Worm (Caenorhabditis elegans) whole organism, L4 larva: ENCODE results near the gene C50B8.6.
A peak's percentile ranks its signal among the peaks of the same experiment; 100 is the strongest.

Source experiments
- D1046.2 ChIP-seq: fragments of 200-800 bp; sonication (Bioruptor generic); IDR thresholded peaks from 2 replicates; pipeline ENCODE4 v1.3.6; 2022; ENCODE audit warnings: missing genetic modification characterization, missing compliant biosample characterization
- T20F7.1 ChIP-seq: fragments of 200-800 bp; sonication (Bioruptor generic); optimal IDR thresholded peaks from 2 replicates; lab custom pipeline; 2018; ENCODE audit warnings: mild to moderate bottlenecking, missing genetic modification characterization, missing compliant biosample characterization
- T26A8.4 ChIP-seq: fragments of 200-800 bp; sonication (Bioruptor generic); IDR thresholded peaks from 2 replicates; pipeline ENCODE4 v1.3.6; 2022; ENCODE audit warnings: missing genetic modification characterization, missing compliant biosample characterization
- ZK546.5 ChIP-seq, 2 experiments: sonication (generic microtip); optimal IDR thresholded peaks; 2 replicates each; lab custom pipeline; 2017; ENCODE audit warnings: missing biosample characterization in 2 of 2, missing genetic modification characterization in 2 of 2
- arid-1 ChIP-seq: fragments of 200-800 bp; sonication (Bioruptor generic); conservative IDR thresholded peaks from 2 replicates; pipeline ENCODE4 v1.3.6; 2022; ENCODE audit warnings: missing genetic modification reagents, missing genetic modification characterization, missing compliant biosample characterization
- ceh-62 ChIP-seq: sonication (generic microtip); optimal IDR thresholded peaks from 2 replicates; lab custom pipeline; 2017; ENCODE audit warnings: missing biosample characterization, missing genetic modification characterization
- ceh-82 ChIP-seq: sonication (generic microtip); optimal IDR thresholded peaks from 2 replicates; lab custom pipeline; 2017; ENCODE audit warnings: missing biosample characterization, missing genetic modification characterization
- cey-2 ChIP-seq: sonication (generic microtip); optimal IDR thresholded peaks from 3 replicates; lab custom pipeline; 2017; ENCODE audit warnings: missing genetic modification characterization, mild to moderate bottlenecking, missing compliant biosample characterization, antibody characterized with exemption, borderline replicate concordance; ENCODE audit not compliant: insufficient read depth
- dmd-8 ChIP-seq: fragments of 200-800 bp; sonication (Bioruptor generic); IDR thresholded peaks from 2 replicates; pipeline ENCODE4 v1.3.6; 2022; ENCODE audit warnings: missing genetic modification characterization, missing compliant biosample characterization
- dmd-9 ChIP-seq: fragments of 200-800 bp; sonication (Bioruptor generic); IDR thresholded peaks from 2 replicates; pipeline ENCODE4 v1.3.6; 2022; ENCODE audit warnings: missing genetic modification reagents, missing genetic modification characterization, missing compliant biosample characterization
- fkh-10 ChIP-seq: fragments of 150-350 bp; optimal IDR thresholded peaks from 2 replicates; lab custom pipeline; 2014; ENCODE audit warnings: missing biosample characterization, missing genetic modification reagents, missing genetic modification characterization
- fos-1 ChIP-seq: fragments of 150-350 bp; optimal IDR thresholded peaks from 2 replicates; lab custom pipeline; 2014; ENCODE audit warnings: missing biosample characterization, missing genetic modification characterization
- hif-1 ChIP-seq, 2 experiments: sonication (generic microtip); optimal IDR thresholded peaks; 2 replicates each; lab custom pipeline; 2016 to 2017; ENCODE audit warnings: missing compliant biosample characterization in 2 of 2, missing genetic modification characterization in 2 of 2, missing genetic modification reagents in 2 of 2, missing genotype in 2 of 2, mild to moderate bottlenecking in 1 of 2
- hlh-11 ChIP-seq: fragments of 200-800 bp; sonication (Bioruptor generic); optimal IDR thresholded peaks from 2 replicates; lab custom pipeline; 2018; ENCODE audit warnings: mild to moderate bottlenecking, missing genetic modification characterization, missing compliant biosample characterization
- lin-13 ChIP-seq: fragments of 150-350 bp; optimal IDR thresholded peaks from 2 replicates; lab custom pipeline; 2014; ENCODE audit warnings: missing biosample characterization, missing genetic modification reagents, missing genetic modification characterization
- lin-15B ChIP-seq: fragments of 150-350 bp; sonication (generic microtip); optimal IDR thresholded peaks from 3 replicates; lab custom pipeline; 2014; ENCODE audit warnings: missing biosample characterization, missing genetic modification characterization
- lin-38 ChIP-seq: fragments of 200-800 bp; sonication (Bioruptor generic); IDR thresholded peaks from 2 replicates; pipeline ENCODE4 v1.3.6; 2022; ENCODE audit warnings: missing genetic modification reagents, missing genetic modification characterization, missing compliant biosample characterization
- lir-3 ChIP-seq: sonication (generic microtip); optimal IDR thresholded peaks from 2 replicates; lab custom pipeline; 2016; ENCODE audit warnings: mild to moderate bottlenecking, missing genetic modification characterization, missing compliant biosample characterization
- mdl-1 ChIP-seq, 2 experiments: fragments of 150-350 bp in 1 of 2; sonication (generic microtip) in 1 of 2; optimal IDR thresholded peaks; 2 replicates each; lab custom pipeline; 2014 to 2017; ENCODE audit warnings: missing biosample characterization in 2 of 2, missing genetic modification characterization in 2 of 2
- mdt-29 ChIP-seq: fragments of 200-800 bp; sonication (Bioruptor generic); IDR thresholded peaks from 2 replicates; pipeline ENCODE4 v1.3.6; 2022; ENCODE audit warnings: missing genetic modification reagents, missing genetic modification characterization, missing compliant biosample characterization
- mxl-2 ChIP-seq: fragments of 200-800 bp; sonication (Bioruptor generic); conservative IDR thresholded peaks from 2 replicates; pipeline ENCODE4 v1.3.6; 2022; ENCODE audit warnings: missing genetic modification reagents, missing genetic modification characterization, missing compliant biosample characterization
- mxl-3 ChIP-seq: fragments of 200-800 bp; sonication (Bioruptor generic); optimal IDR thresholded peaks from 2 replicates; lab custom pipeline; 2018; ENCODE audit warnings: mild to moderate bottlenecking, missing genetic modification characterization, missing compliant biosample characterization
- nhr-10 ChIP-seq: fragments of 150-350 bp; optimal IDR thresholded peaks from 2 replicates; lab custom pipeline; 2014; ENCODE audit warnings: missing biosample characterization, missing genetic modification characterization
- nhr-102 ChIP-seq: sonication (generic microtip); optimal IDR thresholded peaks from 2 replicates; lab custom pipeline; 2016; ENCODE audit warnings: mild to moderate bottlenecking, missing genetic modification characterization, moderate library complexity, missing compliant biosample characterization
- nhr-28 ChIP-seq: fragments of 150-350 bp; optimal IDR thresholded peaks from 2 replicates; lab custom pipeline; 2014; ENCODE audit warnings: missing biosample characterization, missing genetic modification characterization
- nhr-41 ChIP-seq: fragments of 200-800 bp; sonication (Bioruptor generic); IDR thresholded peaks from 2 replicates; pipeline ENCODE4 v1.3.6; 2022; ENCODE audit warnings: missing genetic modification reagents, missing genetic modification characterization, missing compliant biosample characterization
- nhr-42 ChIP-seq: fragments of 200-800 bp; sonication (Bioruptor generic); IDR thresholded peaks from 2 replicates; pipeline ENCODE4 v1.3.6; 2022; ENCODE audit warnings: missing genetic modification characterization, missing compliant biosample characterization
- nhr-6 ChIP-seq: fragments of 150-350 bp; optimal IDR thresholded peaks from 2 replicates; lab custom pipeline; 2014; ENCODE audit warnings: missing biosample characterization, missing genetic modification characterization
- nhr-76 ChIP-seq: fragments of 150-350 bp; optimal IDR thresholded peaks from 2 replicates; lab custom pipeline; 2014; ENCODE audit warnings: missing biosample characterization, missing genetic modification characterization
- nhr-77 ChIP-seq: fragments of 150-350 bp; optimal IDR thresholded peaks from 2 replicates; lab custom pipeline; 2014; ENCODE audit warnings: missing biosample characterization, missing genetic modification characterization
- pha-4 ChIP-seq, 2 experiments: fragments of 150-350 bp in 1 of 2; fragments of 200-800 bp in 1 of 2; sonication (Bioruptor generic) in 1 of 2; IDR thresholded peaks in 1 of 2; optimal IDR thresholded peaks in 1 of 2; 2 replicates each; pipeline versions ENCODE4 v1.3.6 to Lab custom; 2014 to 2022; ENCODE audit warnings: missing genetic modification characterization in 2 of 2, missing genetic modification reagents in 2 of 2, missing biosample characterization in 1 of 2, missing compliant biosample characterization in 1 of 2
- php-3 ChIP-seq: fragments of 200-800 bp; sonication (Bioruptor generic); IDR thresholded peaks from 2 replicates; pipeline ENCODE4 v1.3.6; 2022; ENCODE audit warnings: missing genetic modification reagents, missing genetic modification characterization, missing compliant biosample characterization
- pqm-1 ChIP-seq: sonication (generic microtip); optimal IDR thresholded peaks from 2 replicates; lab custom pipeline; 2017; ENCODE audit warnings: missing biosample characterization, missing genetic modification characterization
- set-16 ChIP-seq: fragments of 200-800 bp; sonication (Bioruptor generic); IDR thresholded peaks from 2 replicates; pipeline ENCODE4 v1.3.6; 2022; ENCODE audit warnings: missing genetic modification reagents, missing genetic modification characterization, missing compliant biosample characterization
- snpc-1.2 ChIP-seq: fragments of 200-800 bp; sonication (Bioruptor generic); IDR thresholded peaks from 2 replicates; pipeline ENCODE4 v1.3.6; 2022; ENCODE audit warnings: missing genetic modification reagents, missing genetic modification characterization, missing compliant biosample characterization
- spr-1 ChIP-seq: sonication (generic microtip); optimal IDR thresholded peaks from 2 replicates; lab custom pipeline; 2016; ENCODE audit warnings: mild to moderate bottlenecking, missing genetic modification characterization, missing compliant biosample characterization
- tag-97 ChIP-seq: fragments of 200-800 bp; sonication (Bioruptor generic); IDR thresholded peaks from 2 replicates; pipeline ENCODE4 v1.3.6; 2022; ENCODE audit warnings: missing genetic modification characterization, missing compliant biosample characterization
- tra-1 ChIP-seq: fragments of 200-800 bp; sonication (Bioruptor generic); IDR thresholded peaks from 2 replicates; pipeline ENCODE4 v1.3.6; 2022; ENCODE audit warnings: missing genetic modification reagents, missing genetic modification characterization, missing compliant biosample characterization
- unc-130 ChIP-seq: sonication (generic microtip); optimal IDR thresholded peaks from 2 replicates; lab custom pipeline; 2016; ENCODE audit warnings: missing genetic modification reagents, missing genetic modification characterization, missing compliant biosample characterization
- unc-62 ChIP-seq, 3 experiments: fragments of 150-350 bp in 1 of 3; sonication (generic microtip); optimal IDR thresholded peaks in 2 of 3; peaks in 1 of 3; 1 replicate in 1 of 3; 2 replicates in 2 of 3; lab custom pipeline; 2014 to 2017; ENCODE audit warnings: missing biosample characterization in 3 of 3, missing genetic modification characterization in 3 of 3, missing genetic modification reagents in 3 of 3, missing genotype in 1 of 3
- vab-7 ChIP-seq: fragments of 200-800 bp; sonication (Bioruptor generic); IDR thresholded peaks from 2 replicates; pipeline ENCODE4 v1.3.6; 2022; ENCODE audit warnings: missing genetic modification reagents, missing genetic modification characterization, missing compliant biosample characterization
- zfp-2 ChIP-seq: sonication (generic microtip); optimal IDR thresholded peaks from 2 replicates; lab custom pipeline; 2016; ENCODE audit warnings: mild to moderate bottlenecking, missing genetic modification characterization, missing compliant biosample characterization
- zfp-3 ChIP-seq: fragments of 200-800 bp; sonication (Bioruptor generic); conservative IDR thresholded peaks from 2 replicates; pipeline ENCODE4 v1.3.6; 2022; ENCODE audit warnings: missing genetic modification reagents, missing genetic modification characterization, missing compliant biosample characterization
- ztf-11 ChIP-seq: fragments of 150-350 bp; optimal IDR thresholded peaks from 2 replicates; lab custom pipeline; 2014; ENCODE audit warnings: missing biosample characterization, missing genetic modification characterization
- ztf-7 ChIP-seq: fragments of 150-350 bp; optimal IDR thresholded peaks from 2 replicates; lab custom pipeline; 2014; ENCODE audit warnings: missing biosample characterization, missing genetic modification characterization

Gene C50B8.6

DNA sequence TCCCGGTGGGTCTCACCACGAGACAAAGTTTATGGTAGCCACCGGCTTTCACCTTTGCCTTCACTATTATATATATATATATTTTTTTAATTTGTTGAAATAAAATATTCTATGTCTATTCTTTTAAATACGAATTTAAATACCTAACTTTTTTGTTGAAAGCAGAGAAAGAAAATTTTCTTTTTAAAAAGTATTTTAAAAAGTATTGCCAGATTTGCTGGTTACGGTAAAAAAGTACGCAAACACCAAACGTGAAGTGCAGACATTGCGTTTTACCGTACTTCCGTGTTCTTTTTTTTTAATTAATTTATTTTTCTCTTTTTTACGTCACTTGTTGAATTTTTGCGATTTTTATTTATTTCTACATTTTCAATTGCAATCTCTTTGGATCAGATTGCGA, 18.8 kb upstream of the C50B8.6 start, which contains the start of gene C56A3.8:
Gene C56A3.8, plus strand, starts transcription at position 301 of the 400 bp plus-strand sequence.
- TF ChIP-seq unc-130 (peak; percentile 19), dmd-8 (no peak), dmd-9 (GFP tag; lab: Robert Waterston, UW) (no peak)

DNA sequence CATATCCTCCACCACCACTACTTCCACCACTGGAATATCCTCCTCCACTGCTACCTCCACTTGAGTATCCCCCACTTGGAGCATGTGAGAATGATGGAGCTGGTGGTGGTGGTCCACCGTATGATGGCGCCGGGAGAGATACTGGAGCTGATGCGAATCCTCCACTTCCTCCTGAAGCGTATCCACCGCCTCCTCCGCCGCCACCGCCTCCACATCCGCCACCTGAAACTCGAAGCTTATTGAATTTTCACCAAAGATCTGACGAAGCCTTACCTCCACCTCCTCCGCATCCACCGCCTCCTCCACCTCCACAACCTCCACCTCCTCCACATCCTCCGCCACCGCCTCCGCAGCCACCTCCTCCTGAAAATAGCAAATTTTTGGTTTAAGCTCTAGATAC, 16.0 kb upstream of the C50B8.6 start:
- no peak for TF ChIP-seq T20F7.1 (GFP tag; lab: Kevin White, UChicago)
- no peak for TF ChIP-seq unc-130
- TF ChIP-seq ztf-7: no peak
- TF ChIP-seq zfp-2 (tag; lab: Kevin White, UChicago): no peak
- peak; percentile 90 for TF ChIP-seq set-16 (GFP tag; lab: Robert Waterston, UW)
- no peak for TF ChIP-seq hlh-11 (tag; lab: Kevin White, UChicago)

DNA sequence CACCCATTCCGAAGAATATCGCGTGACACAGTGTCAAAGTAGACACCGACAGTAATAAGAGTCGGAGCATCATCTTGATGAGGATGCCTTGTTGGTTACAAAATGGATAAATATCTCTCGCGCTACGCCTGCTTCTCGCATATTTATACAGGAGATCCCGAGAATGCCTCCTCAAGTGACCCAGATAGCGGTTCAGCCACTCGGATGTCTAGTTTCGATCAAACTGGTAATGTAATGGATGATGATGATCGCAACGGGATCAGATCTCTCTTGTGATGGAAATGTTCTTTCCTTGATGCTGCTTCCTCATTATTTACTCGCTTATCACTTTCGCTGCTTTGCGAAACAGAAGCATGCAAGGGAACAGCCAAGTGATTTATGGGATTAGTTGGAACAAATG, 14.9 kb upstream of the C50B8.6 start, which contains the start of gene grl-17:
Gene grl-17, minus strand, starts transcription at position 101 of the 400 bp plus-strand sequence.
- no peak for TF ChIP-seq tag-97
- no peak for TF ChIP-seq vab-7 (GFP tag; lab: Robert Waterston, UW)
- no peak for TF ChIP-seq mdt-29 (GFP tag; lab: Robert Waterston, UW)
- no peak for TF ChIP-seq T26A8.4
- TF ChIP-seq ceh-82 (tag; lab: Kevin White, UChicago): no peak
- TF ChIP-seq mxl-2: no peak
- peak in 1 of 2 experiments; percentile 87 for TF ChIP-seq unc-62 (GFP tag; optimal IDR thresholded peaks at IDR 0.05 in 1 of 2; lab: Kevin White, UChicago)
- no peak for TF ChIP-seq unc-62 (tag; optimal IDR thresholded peaks at IDR 0.05; lab: Kevin White, UChicago)

DNA sequence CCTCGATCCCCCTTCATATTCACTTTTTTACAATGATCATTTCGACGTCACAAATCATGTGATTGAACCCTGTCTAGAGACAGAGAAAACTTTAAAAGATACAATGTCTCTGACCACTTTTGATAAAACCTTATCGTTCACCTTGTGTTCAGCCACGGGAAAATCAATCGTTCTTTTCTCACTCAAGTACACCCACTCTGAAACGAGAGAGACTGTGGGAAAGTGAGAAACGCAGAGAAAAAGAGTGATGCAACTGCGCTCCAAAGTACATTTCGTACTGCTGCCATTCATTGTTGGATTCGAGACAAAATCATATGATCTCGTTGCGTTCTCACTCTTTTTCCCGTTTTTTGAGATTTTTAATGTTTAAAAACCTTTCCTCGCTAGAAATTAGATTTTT, 13.6 kb upstream of the C50B8.6 start:
- TF ChIP-seq T20F7.1 (GFP tag; lab: Kevin White, UChicago) (peak; percentile 83), lin-15B (peak; percentile 47), nhr-42 (GFP tag; lab: Robert Waterston, UW) (0 out of 2 replicates have a peak, but pooled peaks have one; percentile 65), pha-4 (GFP tag; IDR thresholded peaks at IDR 0.05; lab: Robert Waterston, UW) (peak; percentile 66), pha-4 (tag; optimal IDR thresholded peaks at IDR 0.05; lab: Kevin White, UChicago) (peak; percentile 3), nhr-28 (tag; lab: Kevin White, UChicago) (peak; percentile 95), lin-38 (GFP tag; lab: Robert Waterston, UW) (peak; percentile 95), tra-1 (peak; percentile 58; the same call in 1 of the 2 replicates), php-3 (GFP tag; lab: Robert Waterston, UW) (peak; percentile 69), pqm-1 (tag; lab: Kevin White, UChicago) (peak; percentile 81), nhr-6 (tag; lab: Kevin White, UChicago) (peak; percentile 98), nhr-77 (tag; lab: Kevin White, UChicago) (peak; percentile 89), lir-3 (no peak), nhr-102 (tag; lab: Kevin White, UChicago) (peak; percentile 83), hif-1 (tag; optimal IDR thresholded peaks at IDR 0.05; lab: Kevin White, UChicago) (peak; percentile 10 to 72), nhr-76 (tag; lab: Kevin White, UChicago) (peak; percentile 70), ztf-7 (peak; percentile 81), nhr-10 (tag; lab: Kevin White, UChicago) (peak; percentile 20), ztf-11 (tag; lab: Kevin White, UChicago) (no peak), cey-2 (tag; lab: Kevin White, UChicago) (peak; percentile 17), nhr-41 (GFP tag; lab: Robert Waterston, UW) (peak; percentile 80; the same call in 1 of the 2 replicates), mdl-1 (tag; optimal IDR thresholded peaks at IDR 0.05; lab: Kevin White, UChicago) (peak in 1 of 2 experiments; percentile 72), D1046.2 (GFP tag; lab: Robert Waterston, UW) (no peak), ZK546.5 (tag; optimal IDR thresholded peaks at IDR 0.05; lab: Kevin White, UChicago) (no peak), arid-1 (GFP tag; lab: Robert Waterston, UW) (peak; percentile 66), hlh-11 (tag; lab: Kevin White, UChicago) (peak; percentile 97), fos-1 (tag; lab: Kevin White, UChicago) (no peak), zfp-3 (GFP tag; lab: Robert Waterston, UW) (peak; percentile 53; the same call in 1 of the 2 replicates), lin-13 (GFP tag; lab: Kevin White, UChicago) (peak; percentile 29), fkh-10 (GFP tag; lab: Kevin White, UChicago) (peak; percentile 53), mxl-3 (GFP tag; lab: Kevin White, UChicago) (peak; percentile 75), ceh-62 (tag; lab: Kevin White, UChicago) (no peak), tag-97 (no peak), spr-1 (tag; lab: Kevin White, UChicago) (peak; percentile 69), snpc-1.2 (GFP tag; lab: Robert Waterston, UW) (no peak)
